Worm (Caenorhabditis elegans) whole organism, midembryonic: ENCODE results near the gene F47F2.1.

Experiments
- T22C8.4 ChIP-seq: fragments of 200-800 bp; sonication (Bioruptor generic); IDR thresholded peaks from 2 replicates; pipeline ENCODE4 v1.3.6; 2022; ENCODE audit warnings: missing genetic modification characterization, missing compliant biosample characterization
- cog-1 ChIP-seq: sonication (generic microtip); optimal IDR thresholded peaks from 2 replicates; lab custom pipeline; 2016; ENCODE audit warnings: missing genetic modification characterization, missing compliant biosample characterization
- flt-1 ChIP-seq: fragments of 200-800 bp; sonication (Bioruptor generic); IDR thresholded peaks from 2 replicates; pipeline ENCODE4 v1.3.6; 2022; ENCODE audit warnings: missing genetic modification characterization, missing compliant biosample characterization
- klf-2 ChIP-seq: fragments of 200-800 bp; sonication (Bioruptor generic); conservative IDR thresholded peaks from 2 replicates; pipeline ENCODE4 v1.3.6; 2022; ENCODE audit warnings: missing genetic modification reagents, missing genetic modification characterization, missing compliant biosample characterization
- med-1 ChIP-seq: sonication (generic microtip); optimal IDR thresholded peaks from 2 replicates; lab custom pipeline; 2017; ENCODE audit warnings: missing genetic modification characterization, mild to moderate bottlenecking, missing compliant biosample characterization, antibody characterized with exemption, missing genetic modification reagents; ENCODE audit not compliant: insufficient read depth
- ref-1 ChIP-seq: fragments of 200-800 bp; sonication (Bioruptor generic); conservative IDR thresholded peaks from 2 replicates; pipeline ENCODE4 v1.3.6; 2022; ENCODE audit warnings: missing genetic modification reagents, missing genetic modification characterization, missing compliant biosample characterization
- tab-1 ChIP-seq: fragments of 200-800 bp; sonication (Bioruptor generic); IDR thresholded peaks from 2 replicates; pipeline ENCODE4 v1.3.6; 2022; ENCODE audit warnings: missing genetic modification characterization, missing compliant biosample characterization
- ztf-23 ChIP-seq: fragments of 200-800 bp; sonication (Bioruptor generic); IDR thresholded peaks from 2 replicates; pipeline ENCODE4 v1.3.6; 2022; ENCODE audit warnings: missing genetic modification reagents, missing genetic modification characterization, missing compliant biosample characterization
- ztf-29 ChIP-seq: fragments of 200-800 bp; sonication (Bioruptor generic); IDR thresholded peaks from 2 replicates; pipeline ENCODE4 v1.3.6; 2022; ENCODE audit warnings: missing genetic modification reagents, missing genetic modification characterization, missing compliant biosample characterization

The F47F2.1 gene

ce11 chrX:3937884-3938283 is 59.6 kb downstream of the F47F2.1 start:
- TF ChIP-seq cog-1 (tag; lab: Kevin White, UChicago) (no peak), flt-1 (GFP tag; lab: Robert Waterston, UW) (no peak), med-1 (GFP tag; lab: Kevin White, UChicago) (no peak), ref-1 (GFP tag; lab: Robert Waterston, UW) (no peak), klf-2 (GFP tag; lab: Robert Waterston, UW) (no peak), ztf-23 (no peak), tab-1 (no peak), ztf-29 (GFP tag; lab: Robert Waterston, UW) (no peak), T22C8.4 (GFP tag; lab: Robert Waterston, UW) (no peak)

DNA sequence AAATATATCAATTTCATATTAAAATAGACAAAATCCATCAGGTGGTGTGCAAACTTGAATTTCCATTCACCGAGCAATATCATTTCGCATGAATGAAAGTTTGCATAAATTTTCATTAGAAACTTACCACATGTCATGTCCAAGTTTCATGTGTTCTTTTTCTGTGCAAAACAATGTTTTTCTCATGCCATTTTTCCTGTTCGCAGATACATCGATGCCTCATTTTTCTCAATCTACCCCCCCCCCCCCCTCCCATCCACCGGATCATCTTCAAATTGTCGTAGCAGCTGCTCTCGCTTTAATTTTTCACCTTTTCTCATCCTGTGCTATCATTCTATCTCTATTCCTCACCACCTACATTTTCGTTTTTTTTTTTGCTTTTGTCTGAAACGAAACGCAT is 60.6 kb downstream of the F47F2.1 start, which contains the start of gene T19D2.3:
TSS of gene T19D2.3 (plus strand) at position 301 of the 400 bp plus-strand sequence.
- TF ChIP-seq klf-2 (GFP tag; lab: Robert Waterston, UW) (no peak), tab-1 (no peak), med-1 (GFP tag; lab: Kevin White, UChicago) (no peak), ref-1 (GFP tag; lab: Robert Waterston, UW) (no peak), T22C8.4 (GFP tag; lab: Robert Waterston, UW) (no peak), ztf-29 (GFP tag; lab: Robert Waterston, UW) (no peak), ztf-23 (no peak), flt-1 (GFP tag; lab: Robert Waterston, UW) (no peak), cog-1 (tag; lab: Kevin White, UChicago) (no peak)

ce11 chrX:3942267-3942666 is 63.9 kb downstream of the F47F2.1 start, which contains the start of gene T19D2.13:
Gene T19D2.13 (minus strand): TSS chrX:3942367.
- no peak for TF ChIP-seq klf-2 (GFP tag; lab: Robert Waterston, UW)
